Worm (Caenorhabditis elegans) whole organism, late embryonic: ENCODE results near the gene F59A6.11.

Experiments used
- ama-1 ChIP-seq: fragments of 150-350 bp; optimal IDR thresholded peaks from 2 replicates; lab custom pipeline; 2014
- ceh-14 ChIP-seq: sonication (generic microtip); optimal IDR thresholded peaks from 2 replicates; lab custom pipeline; 2016; ENCODE audit warnings: missing genotype, missing genetic modification characterization, missing compliant biosample characterization
- eyg-1 ChIP-seq: sonication (generic microtip); optimal IDR thresholded peaks from 2 replicates; lab custom pipeline; 2016; ENCODE audit warnings: missing genotype, missing genetic modification characterization, missing compliant biosample characterization
- fkh-10 ChIP-seq: fragments of 150-350 bp; optimal IDR thresholded peaks from 2 replicates; lab custom pipeline; 2014; ENCODE audit warnings: missing biosample characterization, missing genetic modification reagents, missing genetic modification characterization
- hlh-15 ChIP-seq: sonication (generic microtip); optimal IDR thresholded peaks from 2 replicates; lab custom pipeline; 2016; ENCODE audit warnings: missing genetic modification characterization, missing compliant biosample characterization
- lin-11 ChIP-seq: fragments of 200-800 bp; sonication (Bioruptor generic); optimal IDR thresholded peaks from 2 replicates; lab custom pipeline; 2018; ENCODE audit warnings: mild to moderate bottlenecking, missing genetic modification characterization, missing compliant biosample characterization
- nhr-11 ChIP-seq: fragments of 150-350 bp; optimal IDR thresholded peaks from 2 replicates; lab custom pipeline; 2014; ENCODE audit warnings: missing biosample characterization, missing genetic modification characterization
- odd-2 ChIP-seq: sonication (generic microtip); optimal IDR thresholded peaks from 2 replicates; lab custom pipeline; 2017; ENCODE audit warnings: antibody characterized with exemption, mild to moderate bottlenecking, missing genetic modification characterization, missing compliant biosample characterization
- pat-9 ChIP-seq: fragments of 200-800 bp; sonication (Bioruptor generic); optimal IDR thresholded peaks from 2 replicates; lab custom pipeline; 2018; ENCODE audit warnings: mild to moderate bottlenecking, missing genetic modification characterization, moderate library complexity, missing compliant biosample characterization
- pha-4 ChIP-seq: fragments of 150-350 bp; optimal IDR thresholded peaks from 2 replicates; lab custom pipeline; 2018; ENCODE audit warnings: missing biosample characterization, missing genetic modification reagents, missing genetic modification characterization
- pros-1 ChIP-seq: fragments of 150-350 bp; optimal IDR thresholded peaks from 2 replicates; lab custom pipeline; 2014; ENCODE audit warnings: missing biosample characterization, missing genetic modification reagents, missing genetic modification characterization
- ref-2 ChIP-seq: sonication (generic microtip); optimal IDR thresholded peaks from 2 replicates; lab custom pipeline; 2016; ENCODE audit warnings: missing genetic modification characterization, missing compliant biosample characterization
- rnt-1 ChIP-seq: sonication (generic microtip); optimal IDR thresholded peaks from 2 replicates; lab custom pipeline; 2016; ENCODE audit warnings: missing genetic modification characterization, missing compliant biosample characterization
- sox-4 ChIP-seq: sonication (generic microtip); optimal IDR thresholded peaks from 2 replicates; lab custom pipeline; 2017; ENCODE audit warnings: mild to moderate bottlenecking, missing genetic modification characterization, inconsistent platforms, missing compliant biosample characterization

ce11 chrII:5020513-5021081 is 22.0 kb upstream of the F59A6.11 start:
- TF ChIP-seq hlh-15 (tag; lab: Kevin White, UChicago) = no peak
- no peak for TF ChIP-seq ref-2 (tag; lab: Kevin White, UChicago)
- TF ChIP-seq rnt-1 (tag; lab: Kevin White, UChicago) = no peak
- no peak for TF ChIP-seq odd-2 (tag; lab: Kevin White, UChicago)
- TF ChIP-seq pha-4 (tag; lab: Kevin White, UChicago) = no peak
- no peak for TF ChIP-seq sox-4
- no peak for TF ChIP-seq fkh-10 (GFP tag; lab: Kevin White, UChicago)
- TF ChIP-seq ceh-14 (tag; lab: Kevin White, UChicago) = no peak
- TF ChIP-seq lin-11 (tag; lab: Kevin White, UChicago) = no peak
- no peak for TF ChIP-seq pros-1 (tag; lab: Kevin White, UChicago)
- TF ChIP-seq nhr-11 (tag; lab: Kevin White, UChicago) = no peak
- no peak for TF ChIP-seq eyg-1
- TF ChIP-seq pat-9 (tag; lab: Kevin White, UChicago) = no peak
- TF ChIP-seq ama-1 (lab: Kevin White, UChicago) = no peak
